Fruit fly (Drosophila melanogaster): Measurements from ENCODE around the gene CG14053.

CG14053 gene

DNA sequence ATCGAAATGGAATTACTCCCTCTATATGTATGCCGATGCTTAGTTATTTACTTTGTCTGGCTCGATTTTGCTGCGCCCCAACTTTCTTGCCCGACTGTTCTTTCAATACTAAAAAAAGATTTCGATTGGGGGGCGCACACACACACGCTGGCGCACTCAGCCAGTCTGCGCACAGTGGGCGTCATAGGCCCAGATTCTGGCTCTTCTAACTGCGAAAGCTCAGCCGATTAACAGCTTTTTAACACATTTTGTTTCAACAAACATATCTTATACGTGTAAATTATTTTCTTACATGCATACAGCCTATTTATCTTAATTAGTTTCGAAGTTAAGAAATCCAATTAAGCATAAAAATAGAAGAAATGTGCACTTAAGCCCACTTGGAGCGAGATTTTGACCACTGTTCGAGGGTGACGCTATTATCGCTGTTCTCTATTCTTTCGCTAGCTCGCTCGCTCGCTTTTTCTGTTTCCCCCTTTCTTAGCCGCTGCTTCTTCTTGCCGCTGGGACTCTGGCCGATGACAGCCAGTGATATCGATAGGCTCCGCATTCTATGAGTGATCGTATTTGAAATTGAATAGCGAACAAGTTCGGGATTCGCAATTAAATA lies 28.6 kb upstream of the CG14053 start, which contains the start of gene Vinc (continued):
- peak; percentile 15 for TF ChIP-seq Lhr (GFP tag; optimal IDR thresholded peaks at IDR 0.05)
- TF ChIP-seq seq (GFP tag; IDR thresholded peaks at IDR 0.05) = peak; percentile 66; the same call in 1 of the 2 replicates
- TF ChIP-seq usp (GFP tag; optimal IDR thresholded peaks at IDR 0.05) = no peak
- TF ChIP-seq CG14860 (GFP tag; IDR thresholded peaks at IDR 0.05; ENCODE audit: partially characterized antibody) = 0 out of 3 replicates have a peak, but pooled peaks have one; percentile 47
- no peak for TF ChIP-seq nau (GFP tag; optimal IDR thresholded peaks at IDR 0.05)
- TF ChIP-seq fd96Cb (tag; optimal IDR thresholded peaks at IDR 0.05) = peak; percentile 85
- peak; percentile 84 for TF ChIP-seq ranshi (GFP tag; IDR thresholded peaks at IDR 0.05)
- no peak for TF ChIP-seq Dfd (GFP tag; optimal IDR thresholded peaks at IDR 0.05)
- peak; percentile 90 for TF ChIP-seq CG11504 (tag; optimal IDR thresholded peaks at IDR 0.05)
- TF ChIP-seq NfI (GFP tag; optimal IDR thresholded peaks at IDR 0.05) = peak; percentile 83
- TF ChIP-seq Hr51 (GFP tag; optimal IDR thresholded peaks at IDR 0.05) = peak in 1 of 2 experiments; percentile 38
- TF ChIP-seq CG12071 (GFP tag; optimal IDR thresholded peaks at IDR 0.05) = peak; percentile 78
- TF ChIP-seq Gug (GFP tag; IDR thresholded peaks at IDR 0.05) = peak; percentile 69
- no peak for TF ChIP-seq CG7271 (tag; optimal IDR thresholded peaks at IDR 0.05)
- peak in 1 of 2 experiments; percentile 1 for TF ChIP-seq crp (GFP tag; optimal IDR thresholded peaks at IDR 0.05)
- peak; percentile 13 to 85 for TF ChIP-seq chif (GFP tag; optimal IDR thresholded peaks at IDR 0.05)
- no peak for TF ChIP-seq Doc2 (GFP tag; IDR thresholded peaks at IDR 0.05)
- TF ChIP-seq lov (optimal IDR thresholded peaks at IDR 0.05) = no peak
- peak; percentile 67; the same call in 1 of the 3 replicates for TF ChIP-seq lov (GFP tag; IDR thresholded peaks at IDR 0.05)
- no peak for TF ChIP-seq gt (GFP tag; IDR thresholded peaks at IDR 0.05)
- peak; percentile 62 for TF ChIP-seq ssp (GFP tag; IDR thresholded peaks at IDR 0.05)
- TF ChIP-seq gcm2 (GFP tag; optimal IDR thresholded peaks at IDR 0.05) = peak; percentile 60
- peak; percentile 88 for TF ChIP-seq CG6683 (GFP tag; optimal IDR thresholded peaks at IDR 0.05)
- TF ChIP-seq GATAe (GFP tag; conservative IDR thresholded peaks at IDR 0.05) = peak; percentile 78
- peak; percentile 11 for TF ChIP-seq YL-1 (GFP tag; optimal IDR thresholded peaks at IDR 0.05)
- TF ChIP-seq E2f1 (GFP tag; IDR thresholded peaks at IDR 0.05) = peak; percentile 83
- TF ChIP-seq CG7357 (GFP tag; IDR thresholded peaks at IDR 0.05) = peak; percentile 75
- peak; percentile 44; the same call in 1 of the 2 replicates for TF ChIP-seq wor (GFP tag; IDR thresholded peaks at IDR 0.05)
- peak; percentile 94 for TF ChIP-seq Rfx (GFP tag; IDR thresholded peaks at IDR 0.05)
- TF ChIP-seq Gsc (GFP tag; IDR thresholded peaks at IDR 0.05) = 0 out of 2 replicates have a peak, but pooled peaks have one; percentile 38
- peak; percentile 93 for TF ChIP-seq Drgx (GFP tag; IDR thresholded peaks at IDR 0.05)
- TF ChIP-seq fd64A (GFP tag; optimal IDR thresholded peaks at IDR 0.05) = peak; percentile 69
- TF ChIP-seq CG7556 (GFP tag; optimal IDR thresholded peaks at IDR 0.05) = peak; percentile 83
- TF ChIP-seq run (tag; optimal IDR thresholded peaks at IDR 0.05) = no peak
- TF ChIP-seq CG6254 (GFP tag; optimal IDR thresholded peaks at IDR 0.05) = peak; percentile 79
- peak; percentile 53 for TF ChIP-seq CG18011 (GFP tag; optimal IDR thresholded peaks at IDR 0.05)
- peak; percentile 34 for TF ChIP-seq Mad (GFP tag; optimal IDR thresholded peaks at IDR 0.05)
- TF ChIP-seq Max (GFP tag; optimal IDR thresholded peaks at IDR 0.05) = peak; percentile 81
- TF ChIP-seq abd-A (tag; optimal IDR thresholded peaks at IDR 0.05) = no peak
- peak; percentile 52 for TF ChIP-seq Hey (tag; optimal IDR thresholded peaks at IDR 0.05)
- TF ChIP-seq en (GFP tag; optimal IDR thresholded peaks at IDR 0.05) = peak; percentile 82
- TF ChIP-seq Atf3 (GFP tag; optimal IDR thresholded peaks at IDR 0.05) = peak; percentile 68
- TF ChIP-seq tna (GFP tag; IDR thresholded peaks at IDR 0.05; ENCODE audit: partially characterized antibody) = peak; percentile 55; the same call in 1 of the 2 replicates
- 0 out of 3 replicates have a peak, but pooled peaks have one; percentile 30 for TF ChIP-seq C15 (GFP tag; IDR thresholded peaks at IDR 0.05)
- peak; percentile 43 for TF ChIP-seq Bgb (GFP tag; IDR thresholded peaks at IDR 0.05; ENCODE audit: partially characterized antibody)
- peak; percentile 54 for TF ChIP-seq HmgD (GFP tag; optimal IDR thresholded peaks at IDR 0.05)
- TF ChIP-seq D19A (tag; optimal IDR thresholded peaks at IDR 0.05) = peak; percentile 85
- peak; percentile 81 for TF ChIP-seq Six4 (GFP tag; optimal IDR thresholded peaks at IDR 0.05)
- TF ChIP-seq sima (GFP tag; optimal IDR thresholded peaks at IDR 0.05) = peak; percentile 3
